Worm (Caenorhabditis elegans) whole organism, mixed stage, embryonic: Measurements from ENCODE around the gene sup-37.

Experiments
- M03D4.4 ChIP-seq: sonication (generic microtip); optimal IDR thresholded peaks from 2 replicates; lab custom pipeline; 2017; ENCODE audit warnings: mild to moderate bottlenecking, missing genetic modification characterization, missing compliant biosample characterization
- bed-3 ChIP-seq: fragments of 200-800 bp; sonication (Bioruptor generic); optimal IDR thresholded peaks from 3 replicates; lab custom pipeline; 2018; ENCODE audit warnings: mild to moderate bottlenecking, missing genetic modification characterization, moderate library complexity, missing compliant biosample characterization
- blmp-1 ChIP-seq: fragments of 150-350 bp; optimal IDR thresholded peaks from 2 replicates; lab custom pipeline; 2014; ENCODE audit warnings: missing biosample characterization, missing genetic modification characterization
- ceh-39 ChIP-seq: fragments of 150-350 bp; optimal IDR thresholded peaks from 2 replicates; lab custom pipeline; 2014; ENCODE audit warnings: missing biosample characterization, missing genetic modification characterization
- ceh-43 ChIP-seq: fragments of 200-800 bp; sonication (Bioruptor generic); optimal IDR thresholded peaks from 2 replicates; lab custom pipeline; 2018; ENCODE audit warnings: mild to moderate bottlenecking, missing genetic modification characterization, moderate library complexity, missing compliant biosample characterization
- ces-1 ChIP-seq: fragments of 150-350 bp; optimal IDR thresholded peaks from 2 replicates; lab custom pipeline; 2014; ENCODE audit warnings: missing biosample characterization, missing genetic modification reagents, missing genetic modification characterization
- cnd-1 ChIP-seq: fragments of 200-800 bp; sonication (Bioruptor generic); optimal IDR thresholded peaks from 2 replicates; lab custom pipeline; 2018; ENCODE audit warnings: mild to moderate bottlenecking, missing genetic modification characterization, missing compliant biosample characterization
- drap-1 ChIP-seq: fragments of 200-800 bp; sonication (Bioruptor generic); optimal IDR thresholded peaks from 3 replicates; lab custom pipeline; 2018; ENCODE audit warnings: mild to moderate bottlenecking, missing genetic modification characterization, missing compliant biosample characterization
- elt-1 ChIP-seq: sonication (generic microtip); optimal IDR thresholded peaks from 2 replicates; lab custom pipeline; 2017; ENCODE audit warnings: missing genetic modification characterization, mild to moderate bottlenecking, missing compliant biosample characterization, antibody characterized with exemption, moderate library complexity, borderline replicate concordance; ENCODE audit not compliant: insufficient read depth
- flh-1 ChIP-seq: fragments of 200-800 bp; sonication (Bioruptor generic); optimal IDR thresholded peaks from 2 replicates; lab custom pipeline; 2018; ENCODE audit warnings: mild to moderate bottlenecking, missing genetic modification characterization, moderate library complexity, missing compliant biosample characterization
- hlh-1 ChIP-seq: fragments of 150-350 bp; optimal IDR thresholded peaks from 2 replicates; lab custom pipeline; 2014; ENCODE audit warnings: missing biosample characterization, missing genetic modification reagents, missing genetic modification characterization
- lsy-2 ChIP-seq: fragments of 150-350 bp; optimal IDR thresholded peaks from 2 replicates; lab custom pipeline; 2014; ENCODE audit warnings: missing biosample characterization, missing genetic modification characterization
- mab-5 ChIP-seq: fragments of 150-350 bp; optimal IDR thresholded peaks from 2 replicates; lab custom pipeline; 2014; ENCODE audit warnings: missing biosample characterization, missing genetic modification characterization
- mep-1 ChIP-seq: fragments of 150-350 bp; optimal IDR thresholded peaks from 2 replicates; lab custom pipeline; 2017; ENCODE audit warnings: missing biosample characterization, missing genetic modification reagents, missing genetic modification characterization, inconsistent platforms
- mls-2 ChIP-seq: sonication (generic microtip); optimal IDR thresholded peaks from 2 replicates; lab custom pipeline; 2016; ENCODE audit warnings: mild to moderate bottlenecking, missing genetic modification characterization, moderate library complexity, missing compliant biosample characterization
- nhr-12 ChIP-seq: fragments of 150-350 bp; optimal IDR thresholded peaks from 2 replicates; lab custom pipeline; 2014; ENCODE audit warnings: missing biosample characterization, missing genetic modification characterization
- nhr-2 ChIP-seq: fragments of 150-350 bp; optimal IDR thresholded peaks from 2 replicates; lab custom pipeline; 2014; ENCODE audit warnings: missing biosample characterization, missing genetic modification characterization
- nhr-237 ChIP-seq: fragments of 150-350 bp; optimal IDR thresholded peaks from 2 replicates; lab custom pipeline; 2014; ENCODE audit warnings: missing biosample characterization, missing genetic modification characterization
- nhr-28 ChIP-seq: fragments of 150-350 bp; optimal IDR thresholded peaks from 2 replicates; lab custom pipeline; 2014; ENCODE audit warnings: missing biosample characterization, missing genetic modification characterization
- nhr-76 ChIP-seq: sonication (generic microtip); optimal IDR thresholded peaks from 2 replicates; lab custom pipeline; 2017; ENCODE audit warnings: missing biosample characterization, missing genetic modification characterization
- pha-4 ChIP-seq: fragments of 150-350 bp; optimal IDR thresholded peaks from 2 replicates; lab custom pipeline; 2018; ENCODE audit warnings: missing biosample characterization, missing genetic modification reagents, missing genetic modification characterization
- sem-2 ChIP-seq: fragments of 200-800 bp; sonication (Bioruptor generic); optimal IDR thresholded peaks from 2 replicates; lab custom pipeline; 2018; ENCODE audit warnings: mild to moderate bottlenecking, missing genetic modification characterization, missing compliant biosample characterization
- snpc-4 ChIP-seq: fragments of 150-350 bp; optimal IDR thresholded peaks from 2 replicates; lab custom pipeline; 2014; ENCODE audit warnings: missing biosample characterization, missing genetic modification characterization
- sptf-1 ChIP-seq: sonication (generic microtip); optimal IDR thresholded peaks from 2 replicates; lab custom pipeline; 2017; ENCODE audit warnings: mild to moderate bottlenecking, missing genetic modification characterization, moderate library complexity, missing compliant biosample characterization
- unc-120 ChIP-seq: sonication (generic microtip); optimal IDR thresholded peaks from 2 replicates; lab custom pipeline; 2017; ENCODE audit warnings: missing genetic modification characterization, missing compliant biosample characterization; ENCODE audit not compliant: poor library complexity, severe bottlenecking
- zip-8 ChIP-seq: fragments of 150-350 bp; optimal IDR thresholded peaks from 2 replicates; lab custom pipeline; 2014; ENCODE audit warnings: missing biosample characterization, missing genetic modification characterization

Gene sup-37

ce11 chrV:8767041-8767440 is 19.3 kb upstream of the sup-37 start:
- no peak for TF ChIP-seq elt-1 (tag; lab: Kevin White, UChicago)

- TF ChIP-seq pha-4 (tag; lab: Kevin White, UChicago) (no peak), flh-1 (GFP tag; lab: Kevin White, UChicago) (no peak)
Observed at ce11 chrV:8767493-8767892, 18.9 kb upstream of the sup-37 start.

- TF ChIP-seq snpc-4 (tag; lab: Kevin White, UChicago) (no peak), flh-1 (GFP tag; lab: Kevin White, UChicago) (no peak), elt-1 (tag; lab: Kevin White, UChicago) (no peak), mep-1 (tag; lab: Kevin White, UChicago) (no peak), nhr-12 (tag; lab: Kevin White, UChicago) (no peak)
Observed at ce11 chrV:8768481-8768959, 17.8 kb upstream of the sup-37 start, which contains the start of gene B0507.3. Gene B0507.3, plus strand, starts transcription at chrV:8768909.

DNA sequence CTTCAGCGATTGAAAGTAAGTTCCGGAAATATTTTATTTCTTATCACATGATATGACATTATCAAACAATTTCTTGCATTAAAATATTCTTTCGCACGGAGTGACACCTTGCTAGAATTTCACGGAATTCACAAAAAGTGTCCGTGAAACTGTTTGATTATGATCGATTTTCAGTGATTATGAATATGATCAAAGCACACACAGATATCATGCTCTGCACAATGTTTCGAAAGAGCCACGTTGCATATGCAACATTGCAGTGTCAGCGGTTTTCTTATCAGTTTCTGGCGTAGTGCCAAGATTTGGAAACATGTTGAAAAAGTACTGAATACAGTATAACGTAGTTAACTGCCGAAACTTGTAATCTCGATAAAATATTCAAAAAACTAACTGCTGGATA is 17.2 kb upstream of the sup-37 start:
- TF ChIP-seq unc-120 (tag; lab: Kevin White, UChicago) (no peak), drap-1 (GFP tag; lab: Kevin White, UChicago) (no peak), nhr-2 (no peak)

- TF ChIP-seq mab-5 (tag; lab: Kevin White, UChicago) (no peak), sem-2 (GFP tag; lab: Kevin White, UChicago) (no peak), blmp-1 (tag; lab: Kevin White, UChicago) (no peak)
Observed at ce11 chrV:8771599-8771998, 14.7 kb upstream of the sup-37 start, which contains the start of gene srx-115. Gene srx-115, plus strand, starts transcription at chrV:8771899.

ce11 chrV:8773826-8774382 is 12.4 kb upstream of the sup-37 start, which contains the start of gene B0507.2:
Gene B0507.2, plus strand, starts transcription at chrV:8774332.
- TF ChIP-seq ces-1 (GFP tag; lab: Kevin White, UChicago) (peak; percentile 51), blmp-1 (tag; lab: Kevin White, UChicago) (no peak)

DNA sequence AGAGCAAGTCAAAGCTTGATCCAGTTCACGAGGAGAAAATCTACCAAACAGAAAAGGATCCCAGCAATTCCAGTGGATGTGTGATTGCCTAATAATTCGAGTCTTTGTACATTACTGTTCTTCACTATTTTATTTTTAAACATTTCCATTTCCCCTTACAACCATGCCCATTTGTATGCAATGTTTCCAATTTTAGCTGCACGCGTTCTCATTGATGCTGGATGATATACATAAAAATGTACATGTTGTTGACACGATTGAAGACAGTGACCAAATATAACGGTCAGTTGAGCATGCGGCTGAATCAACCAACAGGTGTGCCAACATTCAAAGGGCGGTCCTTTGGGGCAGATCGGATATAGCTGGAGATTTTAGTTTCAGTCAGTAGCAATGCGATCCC is 10.1 kb upstream of the sup-37 start, which contains the start of gene B0507.1:
B0507.1 (plus strand) TSS at position 301 of the 400 bp plus-strand sequence.
- TF ChIP-seq ceh-39 (tag; lab: Kevin White, UChicago) (no peak), mls-2 (tag; lab: Kevin White, UChicago) (no peak), ceh-43 (GFP tag; lab: Kevin White, UChicago) (no peak), zip-8 (tag; lab: Kevin White, UChicago) (no peak), nhr-237 (tag; lab: Kevin White, UChicago) (no peak), cnd-1 (tag; lab: Kevin White, UChicago) (no peak), nhr-2 (no peak), pha-4 (tag; lab: Kevin White, UChicago) (no peak), hlh-1 (tag; lab: Kevin White, UChicago) (no peak), sptf-1 (tag; lab: Kevin White, UChicago) (no peak), elt-1 (tag; lab: Kevin White, UChicago) (no peak), bed-3 (no peak), snpc-4 (tag; lab: Kevin White, UChicago) (no peak)

ce11 chrV:8781164-8781563 is 5.2 kb upstream of the sup-37 start:
- TF ChIP-seq unc-120 (tag; lab: Kevin White, UChicago), result no peak
- no peak for TF ChIP-seq nhr-237 (tag; lab: Kevin White, UChicago)
- no peak for TF ChIP-seq bed-3
- TF ChIP-seq nhr-2, result no peak
- no peak for TF ChIP-seq pha-4 (tag; lab: Kevin White, UChicago)
- TF ChIP-seq mab-5 (tag; lab: Kevin White, UChicago), result no peak
- no peak for TF ChIP-seq ceh-43 (GFP tag; lab: Kevin White, UChicago)
- no peak for TF ChIP-seq blmp-1 (tag; lab: Kevin White, UChicago)
- TF ChIP-seq sem-2 (GFP tag; lab: Kevin White, UChicago), result no peak
- no peak for TF ChIP-seq nhr-28 (tag; lab: Kevin White, UChicago)
- TF ChIP-seq hlh-1 (tag; lab: Kevin White, UChicago), result no peak
- TF ChIP-seq sptf-1 (tag; lab: Kevin White, UChicago), result no peak
- TF ChIP-seq lsy-2 (tag; lab: Kevin White, UChicago), result no peak
- TF ChIP-seq cnd-1 (tag; lab: Kevin White, UChicago), result no peak
- TF ChIP-seq elt-1 (tag; lab: Kevin White, UChicago), result no peak
- no peak for TF ChIP-seq nhr-76
- no peak for TF ChIP-seq M03D4.4 (tag; lab: Kevin White, UChicago)
- no peak for TF ChIP-seq zip-8 (tag; lab: Kevin White, UChicago)
- TF ChIP-seq drap-1 (GFP tag; lab: Kevin White, UChicago), result no peak
